Worm (Caenorhabditis elegans) whole organism, late embryonic: Measurements from ENCODE around the gene nhr-91.

Experiments used
- C38D4.7 ChIP-seq: fragments of 200-800 bp; sonication (Bioruptor generic); optimal IDR thresholded peaks from 2 replicates; lab custom pipeline; 2018; ENCODE audit warnings: mild to moderate bottlenecking, missing genetic modification characterization, moderate library complexity, missing compliant biosample characterization
- K09A11.1 ChIP-seq: sonication (generic microtip); optimal IDR thresholded peaks from 2 replicates; lab custom pipeline; 2017; ENCODE audit warnings: antibody characterized with exemption, mild to moderate bottlenecking, missing genetic modification characterization, missing compliant biosample characterization; ENCODE audit not compliant: insufficient read depth
- T23F11.4 ChIP-seq: fragments of 200-800 bp; sonication (Bioruptor generic); optimal IDR thresholded peaks from 2 replicates; lab custom pipeline; 2018; ENCODE audit warnings: mild to moderate bottlenecking, missing genetic modification characterization, missing compliant biosample characterization
- Y22D7AL.16 ChIP-seq: sonication (generic microtip); optimal IDR thresholded peaks from 2 replicates; lab custom pipeline; 2016; ENCODE audit warnings: missing genetic modification characterization, missing compliant biosample characterization
- ceh-14 ChIP-seq: sonication (generic microtip); optimal IDR thresholded peaks from 2 replicates; lab custom pipeline; 2016; ENCODE audit warnings: missing genotype, missing genetic modification characterization, missing compliant biosample characterization
- ceh-18 ChIP-seq: sonication (generic microtip); optimal IDR thresholded peaks from 2 replicates; lab custom pipeline; 2016; ENCODE audit warnings: missing genetic modification characterization, missing compliant biosample characterization
- ceh-22 ChIP-seq: sonication (generic microtip); optimal IDR thresholded peaks from 2 replicates; lab custom pipeline; 2017; ENCODE audit warnings: missing biosample characterization, missing genetic modification characterization
- ceh-30 ChIP-seq: fragments of 150-350 bp; optimal IDR thresholded peaks from 2 replicates; lab custom pipeline; 2014; ENCODE audit warnings: missing biosample characterization, missing genetic modification characterization
- ceh-31 ChIP-seq: sonication (generic microtip); optimal IDR thresholded peaks from 2 replicates; lab custom pipeline; 2016; ENCODE audit warnings: missing genetic modification characterization, missing compliant biosample characterization
- ceh-45 ChIP-seq: fragments of 200-800 bp; sonication (Bioruptor generic); IDR thresholded peaks from 2 replicates; pipeline ENCODE4 v1.3.6; 2022; ENCODE audit warnings: missing genetic modification reagents, missing genetic modification characterization, missing compliant biosample characterization
- ceh-6 ChIP-seq: fragments of 200-800 bp; sonication (Bioruptor generic); optimal IDR thresholded peaks from 2 replicates; lab custom pipeline; 2018; ENCODE audit warnings: mild to moderate bottlenecking, missing genetic modification characterization, missing compliant biosample characterization
- ceh-9 ChIP-seq: sonication (generic microtip); optimal IDR thresholded peaks from 2 replicates; lab custom pipeline; 2016; ENCODE audit warnings: mild to moderate bottlenecking, missing genetic modification characterization, inconsistent platforms, missing compliant biosample characterization
- che-1 ChIP-seq: sonication (generic microtip); optimal IDR thresholded peaks from 2 replicates; lab custom pipeline; 2016; ENCODE audit warnings: mild to moderate bottlenecking, missing genetic modification characterization, missing compliant biosample characterization
- dmd-4 ChIP-seq: sonication (generic microtip); optimal IDR thresholded peaks from 2 replicates; lab custom pipeline; 2016; ENCODE audit warnings: borderline replicate concordance, missing genetic modification characterization, missing compliant biosample characterization
- dve-1 ChIP-seq: sonication (generic microtip); optimal IDR thresholded peaks from 2 replicates; lab custom pipeline; 2017; ENCODE audit warnings: antibody characterized with exemption, mild to moderate bottlenecking, missing genetic modification characterization, missing compliant biosample characterization
- elt-2 ChIP-seq: sonication (generic microtip); optimal IDR thresholded peaks from 2 replicates; lab custom pipeline; 2016; ENCODE audit warnings: missing genetic modification reagents, missing genetic modification characterization, missing compliant biosample characterization
- elt-4 ChIP-seq: sonication (generic microtip); optimal IDR thresholded peaks from 2 replicates; lab custom pipeline; 2016; ENCODE audit warnings: missing genetic modification characterization, missing compliant biosample characterization
- ets-4 ChIP-seq: sonication (generic microtip); optimal IDR thresholded peaks from 2 replicates; lab custom pipeline; 2016; ENCODE audit warnings: missing genetic modification characterization, missing compliant biosample characterization
- fax-1 ChIP-seq: sonication (generic microtip); optimal IDR thresholded peaks from 2 replicates; lab custom pipeline; 2016; ENCODE audit warnings: missing genotype, missing genetic modification characterization, missing compliant biosample characterization
- fkh-10 ChIP-seq: fragments of 150-350 bp; optimal IDR thresholded peaks from 2 replicates; lab custom pipeline; 2014; ENCODE audit warnings: missing biosample characterization, missing genetic modification reagents, missing genetic modification characterization
- fkh-6 ChIP-seq: sonication (generic microtip); optimal IDR thresholded peaks from 2 replicates; lab custom pipeline; 2016; ENCODE audit warnings: missing genetic modification characterization, missing compliant biosample characterization
- gmeb-2 ChIP-seq: sonication (generic microtip); optimal IDR thresholded peaks from 2 replicates; lab custom pipeline; 2016; ENCODE audit warnings: missing genetic modification characterization, inconsistent platforms, missing compliant biosample characterization
- hlh-13 ChIP-seq: fragments of 200-800 bp; sonication (Bioruptor generic); optimal IDR thresholded peaks from 2 replicates; lab custom pipeline; 2018; ENCODE audit warnings: mild to moderate bottlenecking, missing genetic modification characterization, missing compliant biosample characterization
- hlh-30 ChIP-seq: sonication (generic microtip); optimal IDR thresholded peaks from 2 replicates; lab custom pipeline; 2017; ENCODE audit warnings: antibody characterized with exemption, missing genetic modification characterization, missing compliant biosample characterization; ENCODE audit not compliant: insufficient read depth
- lim-6 ChIP-seq: sonication (generic microtip); optimal IDR thresholded peaks from 2 replicates; lab custom pipeline; 2016; ENCODE audit warnings: missing genetic modification characterization, missing compliant biosample characterization
- lin-11 ChIP-seq: fragments of 200-800 bp; sonication (Bioruptor generic); optimal IDR thresholded peaks from 2 replicates; lab custom pipeline; 2018; ENCODE audit warnings: mild to moderate bottlenecking, missing genetic modification characterization, missing compliant biosample characterization
- pat-9 ChIP-seq: fragments of 200-800 bp; sonication (Bioruptor generic); optimal IDR thresholded peaks from 2 replicates; lab custom pipeline; 2018; ENCODE audit warnings: mild to moderate bottlenecking, missing genetic modification characterization, moderate library complexity, missing compliant biosample characterization
- pha-2 ChIP-seq: sonication (generic microtip); optimal IDR thresholded peaks from 2 replicates; lab custom pipeline; 2017; ENCODE audit warnings: mild to moderate bottlenecking, missing genetic modification characterization, missing compliant biosample characterization
- ref-2 ChIP-seq: sonication (generic microtip); optimal IDR thresholded peaks from 2 replicates; lab custom pipeline; 2016; ENCODE audit warnings: missing genetic modification characterization, missing compliant biosample characterization
- sdc-2 ChIP-seq: sonication (generic microtip); optimal IDR thresholded peaks from 2 replicates; lab custom pipeline; 2016; ENCODE audit warnings: missing genotype, missing genetic modification characterization, missing compliant biosample characterization
- tbx-7 ChIP-seq: sonication (generic microtip); optimal IDR thresholded peaks from 2 replicates; lab custom pipeline; 2016; ENCODE audit warnings: missing genotype, missing genetic modification characterization, missing compliant biosample characterization
- unc-42 ChIP-seq: sonication (generic microtip); optimal IDR thresholded peaks from 2 replicates; lab custom pipeline; 2016; ENCODE audit warnings: missing genotype, missing genetic modification characterization, missing compliant biosample characterization

nhr-91 gene

ce11 chrX:15312681-15313080 lies 3.5 kb downstream of the nhr-91 start:
- TF ChIP-seq ref-2: no peak
- TF ChIP-seq fax-1 (tag; lab: Kevin White, UChicago): no peak
- no peak for TF ChIP-seq ceh-14 (tag; lab: Kevin White, UChicago)
- no peak for TF ChIP-seq T23F11.4 (GFP tag; lab: Kevin White, UChicago)
- no peak for TF ChIP-seq hlh-30 (tag; lab: Kevin White, UChicago)
- TF ChIP-seq fkh-6 (tag; lab: Kevin White, UChicago): no peak
- TF ChIP-seq K09A11.1: no peak
- TF ChIP-seq dve-1 (tag; lab: Kevin White, UChicago): no peak
- TF ChIP-seq elt-2: no peak
- TF ChIP-seq ceh-22 (tag; lab: Kevin White, UChicago): no peak
- TF ChIP-seq lin-11 (tag; lab: Kevin White, UChicago): no peak
- no peak for TF ChIP-seq gmeb-2 (tag; lab: Kevin White, UChicago)
- TF ChIP-seq dmd-4: no peak
- TF ChIP-seq elt-4 (tag; lab: Kevin White, UChicago): no peak
- TF ChIP-seq hlh-13: no peak
- no peak for TF ChIP-seq sdc-2 (tag; lab: Kevin White, UChicago)

ce11 chrX:15317146-15317545 lies 8.0 kb downstream of the nhr-91 start, which contains the start of gene glb-28:
Gene glb-28 (minus strand): TSS chrX:15317246.
- no peak for TF ChIP-seq C38D4.7 (GFP tag; lab: Kevin White, UChicago)
- TF ChIP-seq pat-9 (tag; lab: Kevin White, UChicago): no peak
- no peak for TF ChIP-seq ceh-45 (GFP tag; lab: Robert Waterston, UW)
- no peak for TF ChIP-seq ceh-30
- no peak for TF ChIP-seq fkh-10 (GFP tag; lab: Kevin White, UChicago)
- no peak for TF ChIP-seq ceh-22 (tag; lab: Kevin White, UChicago)
- TF ChIP-seq ceh-18 (tag; lab: Kevin White, UChicago): no peak
- no peak for TF ChIP-seq ceh-9 (tag; lab: Kevin White, UChicago)

ce11 chrX:15321217-15321616 lies 12.0 kb downstream of the nhr-91 start:
- TF ChIP-seq dmd-4: no peak
- no peak for TF ChIP-seq hlh-13
- TF ChIP-seq dve-1 (tag; lab: Kevin White, UChicago): no peak
- no peak for TF ChIP-seq fax-1 (tag; lab: Kevin White, UChicago)
- no peak for TF ChIP-seq pat-9 (tag; lab: Kevin White, UChicago)
- no peak for TF ChIP-seq ceh-31
- TF ChIP-seq ref-2: no peak
- TF ChIP-seq ceh-6 (GFP tag; lab: Kevin White, UChicago): no peak

ce11 chrX:15321791-15322190 lies 12.6 kb downstream of the nhr-91 start:
- TF ChIP-seq unc-42: peak; percentile 80
- no peak for TF ChIP-seq che-1

ce11 chrX:15325709-15326108 lies 16.5 kb downstream of the nhr-91 start, which contains the start of gene Y15E3A.3:
Gene Y15E3A.3 (minus strand): TSS chrX:15325809.
- no peak for TF ChIP-seq unc-42
- no peak for TF ChIP-seq lim-6 (tag; lab: Kevin White, UChicago)
- TF ChIP-seq T23F11.4 (GFP tag; lab: Kevin White, UChicago): no peak
- no peak for TF ChIP-seq ceh-31
- no peak for TF ChIP-seq hlh-13
- TF ChIP-seq ceh-6 (GFP tag; lab: Kevin White, UChicago): no peak
- TF ChIP-seq Y22D7AL.16 (tag; lab: Kevin White, UChicago): no peak
- TF ChIP-seq ref-2: no peak
- TF ChIP-seq ceh-45 (GFP tag; lab: Robert Waterston, UW): no peak
- no peak for TF ChIP-seq pha-2 (tag; lab: Kevin White, UChicago)
- no peak for TF ChIP-seq ets-4 (tag; lab: Kevin White, UChicago)
- TF ChIP-seq ceh-18 (tag; lab: Kevin White, UChicago): no peak
- no peak for TF ChIP-seq dmd-4
- TF ChIP-seq tbx-7 (tag; lab: Kevin White, UChicago): no peak
